Worm (Caenorhabditis elegans) whole organism, early embryonic: ENCODE data around the gene acd-4.
A peak's percentile ranks its signal among the peaks of the same experiment; 100 is the strongest.

ENCODE experiments used
- B0310.2 ChIP-seq: sonication (generic microtip); optimal IDR thresholded peaks from 2 replicates; lab custom pipeline; 2016; ENCODE audit warnings: mild to moderate bottlenecking, missing genetic modification characterization, missing compliant biosample characterization
- F13C5.2 ChIP-seq: sonication (generic microtip); optimal IDR thresholded peaks from 2 replicates; lab custom pipeline; 2017; ENCODE audit warnings: mild to moderate bottlenecking, missing genetic modification characterization, inconsistent platforms, missing compliant biosample characterization
- aly-1 ChIP-seq: sonication (generic microtip); optimal IDR thresholded peaks from 2 replicates; lab custom pipeline; 2016; ENCODE audit warnings: missing genetic modification characterization, missing compliant biosample characterization
- ama-1 ChIP-seq: fragments of 150-350 bp; optimal IDR thresholded peaks from 2 replicates; lab custom pipeline; 2014
- ceh-13 ChIP-seq: fragments of 200-800 bp; sonication (Bioruptor generic); optimal IDR thresholded peaks from 2 replicates; lab custom pipeline; 2018; ENCODE audit warnings: mild to moderate bottlenecking, missing genetic modification characterization, missing compliant biosample characterization
- ceh-36 ChIP-seq: sonication (generic microtip); optimal IDR thresholded peaks from 2 replicates; lab custom pipeline; 2016; ENCODE audit warnings: missing genetic modification characterization, inconsistent platforms, missing compliant biosample characterization
- ets-7 ChIP-seq: sonication (generic microtip); optimal IDR thresholded peaks from 2 replicates; lab custom pipeline; 2016; ENCODE audit warnings: missing genotype, missing genetic modification characterization, missing compliant biosample characterization
- flt-1 ChIP-seq: fragments of 200-800 bp; sonication (Bioruptor generic); IDR thresholded peaks from 2 replicates; pipeline ENCODE4 v1.3.6; 2022; ENCODE audit warnings: missing genetic modification characterization, missing compliant biosample characterization
- hmbx-1 ChIP-seq: sonication (generic microtip); optimal IDR thresholded peaks from 2 replicates; lab custom pipeline; 2016; ENCODE audit warnings: mild to moderate bottlenecking, missing genetic modification characterization, missing compliant biosample characterization
- hmg-4 ChIP-seq: fragments of 200-800 bp; sonication (Bioruptor generic); optimal IDR thresholded peaks from 2 replicates; lab custom pipeline; 2018; ENCODE audit warnings: mild to moderate bottlenecking, missing genetic modification characterization, missing compliant biosample characterization
- hnd-1 ChIP-seq: sonication (generic microtip); optimal IDR thresholded peaks from 2 replicates; lab custom pipeline; 2016; ENCODE audit warnings: missing genetic modification characterization, missing compliant biosample characterization
- pes-1 ChIP-seq: fragments of 200-800 bp; sonication (Bioruptor generic); IDR thresholded peaks from 2 replicates; pipeline ENCODE4 v1.3.6; 2022; ENCODE audit warnings: missing genetic modification reagents, missing genetic modification characterization, missing compliant biosample characterization
- scrt-1 ChIP-seq: fragments of 200-800 bp; sonication (Bioruptor generic); IDR thresholded peaks from 2 replicates; pipeline ENCODE4 v1.3.6; 2022; ENCODE audit warnings: missing genetic modification characterization, missing compliant biosample characterization
- sea-1 ChIP-seq: fragments of 200-800 bp; sonication (Bioruptor generic); conservative IDR thresholded peaks from 2 replicates; pipeline ENCODE4 v1.3.6; 2022; ENCODE audit warnings: missing genetic modification characterization, missing compliant biosample characterization
- tbx-11 ChIP-seq: fragments of 200-800 bp; sonication (Bioruptor generic); IDR thresholded peaks from 2 replicates; pipeline ENCODE4 v1.3.6; 2022; ENCODE audit warnings: missing genetic modification characterization, missing compliant biosample characterization
- tbx-37 ChIP-seq: fragments of 200-800 bp; sonication (Bioruptor generic); conservative IDR thresholded peaks from 2 replicates; pipeline ENCODE4 v1.3.6; 2022; ENCODE audit warnings: missing genetic modification reagents, missing genetic modification characterization, missing compliant biosample characterization
- tra-4 ChIP-seq: sonication (generic microtip); optimal IDR thresholded peaks from 2 replicates; lab custom pipeline; 2017; ENCODE audit warnings: missing genetic modification characterization, missing compliant biosample characterization

Gene acd-4

ce11 chrV:8603272-8603671, 34.7 kb upstream of the acd-4 start, which contains the start of gene F41E6.5:
Gene F41E6.5, plus strand, starts transcription at chrV:8603480.
- TF ChIP-seq tra-4 (no peak), ceh-36 (tag; lab: Kevin White, UChicago) (no peak), F13C5.2 (tag; lab: Kevin White, UChicago) (no peak), ama-1 (lab: Kevin White, UChicago) (no peak)

ce11 chrV:8606099-8606696, 31.8 kb upstream of the acd-4 start, which contains the start of gene vps-60:
Gene vps-60, minus strand, starts transcription at chrV:8606128.
- TF ChIP-seq hmg-4 (GFP tag; lab: Kevin White, UChicago) (peak; percentile 61), ets-7 (tag; lab: Kevin White, UChicago) (peak; percentile 11), pes-1 (no peak), F13C5.2 (tag; lab: Kevin White, UChicago) (peak; percentile 57), flt-1 (GFP tag; lab: Robert Waterston, UW) (peak; percentile 44; the same call in 1 of the 2 replicates), tbx-11 (GFP tag; lab: Robert Waterston, UW) (no peak), sea-1 (GFP tag; lab: Robert Waterston, UW) (peak; percentile 28; the same call in 1 of the 2 replicates)

- no peak for TF ChIP-seq hmbx-1
- TF ChIP-seq ama-1 (lab: Kevin White, UChicago): no peak
- TF ChIP-seq sea-1 (GFP tag; lab: Robert Waterston, UW): no peak
- TF ChIP-seq aly-1 (tag; lab: Kevin White, UChicago): no peak
- TF ChIP-seq ceh-13: no peak
Observed at ce11 chrV:8607353-8607850, 30.6 kb upstream of the acd-4 start, which contains the start of gene smk-1. Gene smk-1, plus strand, starts transcription at chrV:8607800.

ce11 chrV:8608483-8608882, 29.5 kb upstream of the acd-4 start:
- TF ChIP-seq F13C5.2 (tag; lab: Kevin White, UChicago) (no peak), hmg-4 (GFP tag; lab: Kevin White, UChicago) (no peak), ama-1 (lab: Kevin White, UChicago) (no peak), tra-4 (no peak), ets-7 (tag; lab: Kevin White, UChicago) (no peak), hnd-1 (no peak), pes-1 (no peak), scrt-1 (GFP tag; lab: Robert Waterston, UW) (no peak), ceh-36 (tag; lab: Kevin White, UChicago) (no peak), B0310.2 (tag; lab: Kevin White, UChicago) (no peak), ceh-13 (no peak), hmbx-1 (no peak), tbx-37 (GFP tag; lab: Robert Waterston, UW) (no peak), tbx-11 (GFP tag; lab: Robert Waterston, UW) (no peak), sea-1 (GFP tag; lab: Robert Waterston, UW) (no peak), aly-1 (tag; lab: Kevin White, UChicago) (no peak)

- TF ChIP-seq tbx-37 (GFP tag; lab: Robert Waterston, UW) (no peak), B0310.2 (tag; lab: Kevin White, UChicago) (peak; percentile 28), ama-1 (lab: Kevin White, UChicago) (no peak), aly-1 (tag; lab: Kevin White, UChicago) (peak; percentile 18)
Observed at ce11 chrV:8609776-8610529, 28.1 kb upstream of the acd-4 start.

- TF ChIP-seq sea-1 (GFP tag; lab: Robert Waterston, UW): no peak
Observed at ce11 chrV:8610633-8611404, 27.2 kb upstream of the acd-4 start, which contains the start of gene fip-4. Gene fip-4, minus strand, starts transcription at chrV:8611268.

ce11 chrV:8615711-8616110, 22.3 kb upstream of the acd-4 start:
- TF ChIP-seq pes-1: no peak
- no peak for TF ChIP-seq flt-1 (GFP tag; lab: Robert Waterston, UW)
- no peak for TF ChIP-seq hnd-1
- TF ChIP-seq ceh-13: no peak
- no peak for TF ChIP-seq tbx-11 (GFP tag; lab: Robert Waterston, UW)
- no peak for TF ChIP-seq aly-1 (tag; lab: Kevin White, UChicago)
- TF ChIP-seq ets-7 (tag; lab: Kevin White, UChicago): no peak
- no peak for TF ChIP-seq ceh-36 (tag; lab: Kevin White, UChicago)
- no peak for TF ChIP-seq F13C5.2 (tag; lab: Kevin White, UChicago)
- no peak for TF ChIP-seq hmbx-1
- TF ChIP-seq ama-1 (lab: Kevin White, UChicago): no peak
- no peak for TF ChIP-seq scrt-1 (GFP tag; lab: Robert Waterston, UW)
- TF ChIP-seq sea-1 (GFP tag; lab: Robert Waterston, UW): no peak
- TF ChIP-seq B0310.2 (tag; lab: Kevin White, UChicago): no peak
- no peak for TF ChIP-seq tbx-37 (GFP tag; lab: Robert Waterston, UW)
- TF ChIP-seq hmg-4 (GFP tag; lab: Kevin White, UChicago): no peak
- TF ChIP-seq tra-4: no peak
